Fruit fly (Drosophila melanogaster) whole organism: Measurements from ENCODE around the gene Jhbp13.

Experiments used
- CG8478 ChIP-seq: fragments of >200 bp; optimal IDR thresholded peaks from 2 replicates; lab custom pipeline; 2018; ENCODE audit warnings: inconsistent platforms
- Dll ChIP-seq: fragments of >200 bp; optimal IDR thresholded peaks from 2 replicates; lab custom pipeline; 2017
- EcR ChIP-seq, 2 experiments: fragments of >200 bp; optimal IDR thresholded peaks; 2 replicates each; lab custom pipeline; 2017; ENCODE audit warnings: missing biosample characterization in 2 of 2, missing genetic modification characterization in 2 of 2, missing genetic modification reagents in 2 of 2
- pan ChIP-seq: fragments of >200 bp; optimal IDR thresholded peaks from 2 replicates; lab custom pipeline; 2017
- psq ChIP-seq: fragments of >200 bp; optimal IDR thresholded peaks from 2 replicates; lab custom pipeline; 2017
- usp ChIP-seq: fragments of >200 bp; optimal IDR thresholded peaks from 2 replicates; lab custom pipeline; 2017; ENCODE audit warnings: missing biosample characterization, missing genetic modification characterization, mixed read lengths

DNA sequence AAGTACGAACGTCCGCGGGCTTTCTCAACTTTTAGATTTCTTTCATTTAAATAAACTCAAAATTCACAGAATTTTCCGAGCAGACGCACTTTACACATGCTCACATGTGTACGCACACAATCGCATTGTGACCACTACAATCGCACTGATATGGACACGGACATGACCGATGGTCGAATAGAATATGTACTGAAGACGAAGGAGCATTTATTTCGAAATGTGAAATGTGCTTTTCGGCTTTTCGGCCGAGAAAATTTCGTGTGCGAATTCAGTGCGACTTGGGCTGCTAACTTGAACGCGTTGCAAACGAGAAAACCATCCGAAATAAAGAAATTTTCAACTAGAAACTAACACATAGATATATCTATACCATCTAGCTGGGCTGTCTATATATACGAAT is 21.0 kb downstream of the Jhbp13 start, which contains the start of gene CG44085:
- no peak for TF ChIP-seq CG8478
- TF ChIP-seq psq (lab: Kevin White, UChicago), result no peak
- no peak for TF ChIP-seq Dll (lab: Kevin White, UChicago)
- no peak for TF ChIP-seq EcR (GFP tag; optimal IDR thresholded peaks at IDR 0.05; lab: Kevin White, UChicago)
- TF ChIP-seq pan (lab: Kevin White, UChicago), result no peak
- TF ChIP-seq usp, result no peak
